Fruit fly (Drosophila melanogaster) whole organism, embryonic: Measurements from ENCODE around the gene CG4456.

Experiments
- Asciz ChIP-seq: fragments of 200-800 bp; sonication (Bioruptor generic); optimal IDR thresholded peaks from 2 replicates; lab custom pipeline; 2017; ENCODE audit warnings: missing biosample characterization, mild to moderate bottlenecking, missing genetic modification characterization, missing genetic modification reagents
- Atf6 ChIP-seq: fragments of 200-800 bp; sonication (Bioruptor generic); IDR thresholded peaks from 2 replicates; pipeline ENCODE4 v1.3.6; 2022; ENCODE audit warnings: missing biosample characterization, missing genetic modification characterization
- CG10366 ChIP-seq: fragments of 200-800 bp; sonication (Bioruptor generic); IDR thresholded peaks from 2 replicates; pipeline ENCODE4 v1.3.6; 2022; ENCODE audit warnings: missing biosample characterization, missing genetic modification characterization
- CG10979 ChIP-seq: fragments of 200-800 bp; sonication (Bioruptor generic); optimal IDR thresholded peaks from 2 replicates; lab custom pipeline; 2018; ENCODE audit warnings: missing biosample characterization, mild to moderate bottlenecking, missing genetic modification characterization, moderate library complexity
- CG11504 ChIP-seq: fragments of 200-800 bp; sonication (Bioruptor generic); optimal IDR thresholded peaks from 3 replicates; lab custom pipeline; 2019; ENCODE audit warnings: missing biosample characterization, mild to moderate bottlenecking, missing genetic modification characterization, moderate library complexity
- CG12299 ChIP-seq: fragments of 200-800 bp; sonication (Bioruptor generic); optimal IDR thresholded peaks from 2 replicates; lab custom pipeline; 2018; ENCODE audit warnings: missing biosample characterization, mild to moderate bottlenecking, missing genetic modification characterization
- CG13894 ChIP-seq: fragments of 200-800 bp; sonication (Bioruptor generic); optimal IDR thresholded peaks from 3 replicates; lab custom pipeline; 2018; ENCODE audit warnings: missing biosample characterization, mild to moderate bottlenecking, missing genetic modification characterization, moderate library complexity
- CG14667 ChIP-seq: fragments of 200-800 bp; sonication (Bioruptor generic); IDR thresholded peaks from 2 replicates; pipeline ENCODE4 v1.3.6; 2022; ENCODE audit warnings: missing biosample characterization, missing genetic modification characterization
- CG15269 ChIP-seq: fragments of 200-800 bp; sonication (Bioruptor generic); optimal IDR thresholded peaks from 2 replicates; lab custom pipeline; 2018; ENCODE audit warnings: missing biosample characterization, mild to moderate bottlenecking, missing genetic modification characterization, moderate library complexity
- CG17359 ChIP-seq: fragments of 200-800 bp; sonication (Bioruptor generic); optimal IDR thresholded peaks from 3 replicates; lab custom pipeline; 2018; ENCODE audit warnings: missing biosample characterization, mild to moderate bottlenecking, missing genetic modification characterization, moderate library complexity
- CG2678 ChIP-seq: fragments of 200-800 bp; sonication (Bioruptor generic); optimal IDR thresholded peaks from 3 replicates; lab custom pipeline; 2019; ENCODE audit warnings: missing biosample characterization, mild to moderate bottlenecking, missing genetic modification characterization, moderate library complexity
- CG32532 ChIP-seq: fragments of 200-800 bp; sonication (Bioruptor generic); IDR thresholded peaks from 2 replicates; pipeline ENCODE4 v1.3.6; 2022; ENCODE audit warnings: missing biosample characterization, missing genetic modification characterization
- CG3995 ChIP-seq: fragments of 200-800 bp; sonication (Bioruptor generic); optimal IDR thresholded peaks from 3 replicates; lab custom pipeline; 2016; ENCODE audit warnings: missing biosample characterization, missing genetic modification characterization
- CG4424 ChIP-seq: fragments of 200-800 bp; sonication (Bioruptor generic); optimal IDR thresholded peaks from 3 replicates; lab custom pipeline; 2016; ENCODE audit warnings: missing biosample characterization, missing genetic modification characterization
- CG5953 ChIP-seq: fragments of 200-800 bp; sonication (Bioruptor generic); IDR thresholded peaks from 2 replicates; pipeline ENCODE4 v1.3.6; 2022; ENCODE audit warnings: missing biosample characterization, missing genetic modification characterization
- CG6254 ChIP-seq: fragments of 200-800 bp; sonication (Bioruptor generic); optimal IDR thresholded peaks from 3 replicates; lab custom pipeline; 2017; ENCODE audit warnings: mild to moderate bottlenecking, missing biosample characterization, missing genetic modification reagents, missing genetic modification characterization
- CG6683 ChIP-seq: fragments of 200-800 bp; sonication (Bioruptor generic); optimal IDR thresholded peaks from 2 replicates; lab custom pipeline; 2017; ENCODE audit warnings: missing biosample characterization, mild to moderate bottlenecking, missing genetic modification characterization, missing genetic modification reagents
- CG7839 ChIP-seq: fragments of 200-800 bp; sonication (Bioruptor generic); optimal IDR thresholded peaks from 3 replicates; lab custom pipeline; 2018; ENCODE audit warnings: missing biosample characterization, mild to moderate bottlenecking, missing genetic modification characterization, moderate library complexity
- CG8290 ChIP-seq, 3 experiments: fragments of 200-800 bp; sonication (Bioruptor generic); optimal IDR thresholded peaks; 2 replicates each; lab custom pipeline; 2016 to 2019; ENCODE audit warnings: missing biosample characterization in 3 of 3, missing genetic modification characterization in 3 of 3, mild to moderate bottlenecking in 2 of 3, moderate library complexity in 1 of 3
- CG8388 ChIP-seq: fragments of 200-800 bp; sonication (Bioruptor generic); optimal IDR thresholded peaks from 2 replicates; lab custom pipeline; 2019; ENCODE audit warnings: missing biosample characterization, mild to moderate bottlenecking, missing genetic modification characterization, moderate library complexity
- Chrac-16 ChIP-seq: fragments of 200-800 bp; sonication (Bioruptor generic); optimal IDR thresholded peaks from 3 replicates; lab custom pipeline; 2016; ENCODE audit warnings: missing biosample characterization, missing genetic modification characterization
- CkIIα-i1 ChIP-seq: fragments of 200-800 bp; sonication (Bioruptor generic); IDR thresholded peaks from 2 replicates; pipeline ENCODE4 v1.3.6; 2022; ENCODE audit warnings: missing biosample characterization, missing genetic modification characterization
- Deaf1 ChIP-seq: fragments of 200-800 bp; optimal IDR thresholded peaks from 3 replicates; lab custom pipeline; 2019; ENCODE audit warnings: missing biosample characterization, mild to moderate bottlenecking, missing genetic modification characterization, moderate library complexity
- Dll ChIP-seq: fragments of 200-800 bp; sonication (Bioruptor generic); IDR thresholded peaks from 4 replicates; pipeline ENCODE4 v1.3.6; 2022; ENCODE audit warnings: missing biosample characterization, missing genetic modification characterization; ENCODE audit not compliant: partially characterized antibody
- HLHmδ ChIP-seq: fragments of 200-800 bp; sonication (Bioruptor generic); optimal IDR thresholded peaks from 2 replicates; lab custom pipeline; 2018; ENCODE audit warnings: missing biosample characterization, mild to moderate bottlenecking, missing genetic modification characterization, moderate library complexity
- HmgD ChIP-seq: fragments of 200-800 bp; sonication (Bioruptor generic); optimal IDR thresholded peaks from 3 replicates; lab custom pipeline; 2016; ENCODE audit warnings: missing biosample characterization, missing genetic modification characterization
- Hmx ChIP-seq: fragments of 200-800 bp; sonication (Bioruptor generic); optimal IDR thresholded peaks from 2 replicates; lab custom pipeline; 2016; ENCODE audit warnings: missing biosample characterization, missing genetic modification characterization
- Hr39 ChIP-seq: fragments of >200 bp; optimal IDR thresholded peaks from 2 replicates; lab custom pipeline; 2017
- Jarid2 ChIP-seq: fragments of 200-800 bp; sonication (Bioruptor generic); optimal IDR thresholded peaks from 3 replicates; lab custom pipeline; 2017; ENCODE audit warnings: mild to moderate bottlenecking, missing biosample characterization, missing genetic modification reagents, missing genetic modification characterization
- Med ChIP-seq: fragments of 200-800 bp; sonication (Bioruptor generic); peaks from one replicate; lab custom pipeline; 2016; ENCODE audit warnings: missing biosample characterization, missing genetic modification characterization, mild to moderate bottlenecking, inconsistent platforms, moderate library complexity
- NC2α ChIP-seq: fragments of 200-800 bp; sonication (Bioruptor generic); optimal IDR thresholded peaks from 2 replicates; lab custom pipeline; 2016; ENCODE audit warnings: missing biosample characterization, missing genetic modification characterization
- Optix ChIP-seq: fragments of 200-800 bp; sonication (Bioruptor generic); IDR thresholded peaks from 3 replicates; pipeline ENCODE4 v1.3.6; 2022; ENCODE audit warnings: missing biosample characterization, missing genetic modification characterization
- Pdp1 ChIP-seq, 2 experiments: fragments of 200-800 bp; sonication (Bioruptor generic); optimal IDR thresholded peaks; 3 replicates each; lab custom pipeline; 2016; ENCODE audit warnings: missing biosample characterization in 2 of 2, missing genetic modification characterization in 2 of 2, mild to moderate bottlenecking in 1 of 2, moderate library complexity in 1 of 2
- Trl ChIP-seq, 3 experiments: fragments of >200 bp in 2 of 3; fragments of 200-800 bp in 1 of 3; sonication (Bioruptor generic) in 1 of 3; optimal IDR thresholded peaks; 2 replicates in 1 of 3; 3 replicates in 2 of 3; lab custom pipeline; 2016 to 2017; ENCODE audit warnings: missing biosample characterization in 1 of 3, missing genetic modification characterization in 1 of 3
- Vsx1 ChIP-seq: fragments of 200-800 bp; sonication (Bioruptor generic); optimal IDR thresholded peaks from 2 replicates; lab custom pipeline; 2017; ENCODE audit warnings: missing biosample characterization, mild to moderate bottlenecking, missing genetic modification characterization, missing genetic modification reagents
- aop ChIP-seq: fragments of 200-800 bp; sonication (Bioruptor generic); IDR thresholded peaks from 2 replicates; pipeline ENCODE4 v1.3.6; 2022; ENCODE audit warnings: missing biosample characterization, missing genetic modification characterization
- bowl ChIP-seq: fragments of 200-800 bp; sonication (Bioruptor generic); IDR thresholded peaks from 2 replicates; pipeline ENCODE4 v1.3.6; 2022; ENCODE audit warnings: missing biosample characterization, missing genetic modification characterization
- cg ChIP-seq: fragments of 200-800 bp; sonication (Bioruptor generic); optimal IDR thresholded peaks from 3 replicates; lab custom pipeline; 2019; ENCODE audit warnings: missing biosample characterization, mild to moderate bottlenecking, missing genetic modification characterization, moderate library complexity
- chinmo ChIP-seq: fragments of 200-800 bp; sonication (Bioruptor generic); IDR thresholded peaks from 4 replicates; pipeline ENCODE4 v1.3.6; 2022; ENCODE audit warnings: missing biosample characterization, missing genetic modification characterization; ENCODE audit not compliant: partially characterized antibody
- fru ChIP-seq: fragments of >200 bp; optimal IDR thresholded peaks from 2 replicates; lab custom pipeline; 2017
- ham ChIP-seq: fragments of 200-800 bp; sonication (Bioruptor generic); IDR thresholded peaks from 2 replicates; pipeline ENCODE4 v1.3.6; 2022; ENCODE audit warnings: missing biosample characterization, missing genetic modification characterization
- kay ChIP-seq: fragments of 200-800 bp; sonication (Bioruptor generic); optimal IDR thresholded peaks from 2 replicates; lab custom pipeline; 2016; ENCODE audit warnings: missing biosample characterization, missing genetic modification characterization
- lilli ChIP-seq: fragments of 200-800 bp; sonication (Bioruptor generic); optimal IDR thresholded peaks from 3 replicates; lab custom pipeline; 2016; ENCODE audit warnings: missing biosample characterization, missing genetic modification characterization
- pfk ChIP-seq: fragments of 200-800 bp; sonication (Bioruptor generic); optimal IDR thresholded peaks from 2 replicates; lab custom pipeline; 2018; ENCODE audit warnings: missing biosample characterization, mild to moderate bottlenecking, missing genetic modification characterization, moderate library complexity
- sens ChIP-seq: fragments of 200-800 bp; sonication (Bioruptor generic); peaks from one replicate; lab custom pipeline; 2016; ENCODE audit warnings: missing biosample characterization, missing genetic modification characterization
- sens-2 ChIP-seq: fragments of 200-800 bp; sonication (Bioruptor generic); IDR thresholded peaks from 2 replicates; pipeline ENCODE4 v1.3.6; 2022; ENCODE audit warnings: missing biosample characterization, missing genetic modification characterization
- vvl ChIP-seq: fragments of 200-800 bp; sonication (Bioruptor generic); IDR thresholded peaks from 2 replicates; pipeline ENCODE4 v1.3.6; 2022; ENCODE audit warnings: missing biosample characterization, missing genetic modification characterization
- z ChIP-seq: fragments of 200-800 bp; sonication (Bioruptor generic); IDR thresholded peaks from 3 replicates; pipeline ENCODE4 v1.3.6; 2022; ENCODE audit warnings: missing biosample characterization, missing genetic modification characterization

CG4456 gene

DNA sequence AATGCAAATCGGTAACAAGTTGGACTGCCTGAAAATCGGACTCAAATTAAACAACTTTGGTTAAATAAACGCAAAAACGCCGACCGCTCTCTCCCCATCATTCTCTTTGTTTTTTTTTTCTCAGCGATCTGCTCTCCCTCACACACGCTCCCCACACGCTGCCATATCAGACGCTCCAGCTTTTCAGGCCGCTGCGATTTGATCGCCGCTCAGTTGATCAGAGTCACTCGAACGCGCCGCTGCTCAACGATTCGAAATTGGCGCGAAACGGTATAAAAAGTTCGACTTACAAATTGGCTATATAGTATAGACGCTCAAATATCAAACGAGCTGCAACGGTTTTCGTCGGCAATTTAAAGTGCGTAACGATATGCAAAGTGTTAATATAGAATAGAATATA lies 32.3 kb upstream of the CG4456 start (continued):
- TF ChIP-seq z (GFP tag; lab: Robert Waterston, UW) (peak; percentile 56; the same call in 2 of the 3 replicates), Hr39 (lab: Kevin White, UChicago) (no peak), ham (no peak), CG10979 (no peak), CG6254 (GFP tag; lab: Kevin White, UChicago) (no peak), sens-2 (GFP tag; lab: Robert Waterston, UW) (no peak), Vsx1 (GFP tag; lab: Kevin White, UChicago) (peak; percentile 6), Chrac-16 (GFP tag; lab: Kevin White, UChicago) (no peak), Jarid2 (GFP tag; lab: Kevin White, UChicago) (peak; percentile 46), Asciz (GFP tag; lab: Kevin White, UChicago) (no peak), CG32532 (no peak), CG7839 (no peak), sens (GFP tag; lab: Kevin White, UChicago) (no peak), CG12299 (tag; lab: Kevin White, UChicago) (no peak), CG14667 (GFP tag; lab: Robert Waterston, UW) (no peak), kay (GFP tag; lab: Kevin White, UChicago) (no peak), pfk (GFP tag; lab: Kevin White, UChicago) (no peak), CG17359 (tag; lab: Kevin White, UChicago) (no peak), CG10366 (GFP tag; lab: Robert Waterston, UW) (no peak), NC2α (GFP tag; lab: Kevin White, UChicago) (no peak), Pdp1 (GFP tag; optimal IDR thresholded peaks at IDR 0.05; lab: Kevin White, UChicago) (no peak), lilli (GFP tag; lab: Kevin White, UChicago) (no peak), CG2678 (no peak), bowl (GFP tag; lab: Robert Waterston, UW) (no peak), CG8290 (GFP tag; optimal IDR thresholded peaks at IDR 0.05; lab: Kevin White, UChicago) (no peak), CG8290 (tag; optimal IDR thresholded peaks at IDR 0.05; lab: Kevin White, UChicago) (peak in 1 of 2 experiments; percentile 42), CG8388 (no peak), CkIIα-i1 (GFP tag; lab: Robert Waterston, UW) (no peak), Hmx (GFP tag; lab: Kevin White, UChicago) (no peak), CG11504 (tag; lab: Kevin White, UChicago) (no peak), HmgD (GFP tag; lab: Kevin White, UChicago) (no peak), fru (no peak), vvl (peak; percentile 47; the same call in 1 of the 2 replicates)
- TF ChIP-seq, all 482 proteins: peak for 12

DNA sequence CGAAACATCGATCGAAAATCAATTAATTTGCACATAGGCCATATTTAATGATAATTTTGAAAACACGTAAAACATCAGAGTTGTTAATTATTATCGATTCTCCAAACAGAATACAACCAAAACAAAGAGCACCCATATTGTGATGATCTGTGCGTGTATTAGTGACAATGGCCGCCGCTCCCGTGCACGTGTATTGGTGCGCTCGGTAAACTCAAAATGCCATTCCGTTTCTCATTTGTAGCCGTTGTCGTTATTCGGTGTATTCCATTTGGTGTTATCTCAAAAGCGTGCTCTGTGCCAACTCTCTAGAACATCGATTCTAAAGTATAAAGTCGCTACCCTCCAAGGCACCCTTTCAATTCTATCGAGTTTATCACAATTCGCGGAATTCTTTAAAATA lies 31.7 kb upstream of the CG4456 start:
- peak; percentile 62 for TF ChIP-seq cg (GFP tag; lab: Kevin White, UChicago)
- no peak for TF ChIP-seq CG6683 (GFP tag; lab: Kevin White, UChicago)
- TF ChIP-seq chinmo (GFP tag; lab: Robert Waterston, UW): 0 out of 4 replicates have a peak, but pooled peaks have one; percentile 45
- no peak for TF ChIP-seq Dll (GFP tag; lab: Robert Waterston, UW)
- peak; percentile 15 for TF ChIP-seq CG3995 (GFP tag; lab: Kevin White, UChicago)
- no peak for TF ChIP-seq CG8290 (GFP tag; optimal IDR thresholded peaks at IDR 0.05; lab: Kevin White, UChicago)
- peak in 1 of 2 experiments; percentile 14 for TF ChIP-seq CG8290 (tag; optimal IDR thresholded peaks at IDR 0.05; lab: Kevin White, UChicago)
- no peak for TF ChIP-seq CG5953 (GFP tag; lab: Robert Waterston, UW)
- TF ChIP-seq CG4424 (GFP tag; lab: Kevin White, UChicago): no peak
- TF ChIP-seq Med (GFP tag; lab: Kevin White, UChicago): peak; percentile 53
- no peak for TF ChIP-seq HLHmδ (GFP tag; lab: Kevin White, UChicago)
- peak; percentile 46 for TF ChIP-seq Deaf1 (tag; lab: Kevin White, UChicago)
- peak; percentile 62 for TF ChIP-seq CG15269 (tag; lab: Kevin White, UChicago)
- no peak for TF ChIP-seq Optix (GFP tag; lab: Robert Waterston, UW)
- TF ChIP-seq Trl (optimal IDR thresholded peaks at IDR 0.05; lab: Kevin White, UChicago): peak; percentile 16 to 18
- TF ChIP-seq Trl (GFP tag; optimal IDR thresholded peaks at IDR 0.05; lab: Kevin White, UChicago): no peak
- 0 out of 2 replicates have a peak, but pooled peaks have one; percentile 10 for TF ChIP-seq aop (GFP tag; lab: Robert Waterston, UW)
- no peak for TF ChIP-seq CG13894 (tag; lab: Kevin White, UChicago)
- TF ChIP-seq Atf6 (GFP tag; lab: Robert Waterston, UW): 0 out of 2 replicates have a peak, but pooled peaks have one; percentile 16
